Fruit fly (Drosophila melanogaster) whole organism, adult: ENCODE results near the gene Dap160.

Experiments used
- CG12768 ChIP-seq: fragments of 200-800 bp; sonication (Bioruptor generic); optimal IDR thresholded peaks from 2 replicates; lab custom pipeline; 2017; ENCODE audit warnings: missing biosample characterization, missing genetic modification characterization, mild to moderate bottlenecking, moderate library complexity, missing genetic modification reagents
- CG7101 ChIP-seq: fragments of 200-800 bp; sonication (Bioruptor generic); optimal IDR thresholded peaks from 2 replicates; lab custom pipeline; 2018; ENCODE audit warnings: missing biosample characterization, mild to moderate bottlenecking, missing genetic modification characterization, moderate library complexity
- kay ChIP-seq: fragments of 200-800 bp; sonication (Bioruptor generic); peaks from one replicate; lab custom pipeline; 2016; ENCODE audit warnings: missing biosample characterization, missing genetic modification characterization, borderline replicate concordance

DNA sequence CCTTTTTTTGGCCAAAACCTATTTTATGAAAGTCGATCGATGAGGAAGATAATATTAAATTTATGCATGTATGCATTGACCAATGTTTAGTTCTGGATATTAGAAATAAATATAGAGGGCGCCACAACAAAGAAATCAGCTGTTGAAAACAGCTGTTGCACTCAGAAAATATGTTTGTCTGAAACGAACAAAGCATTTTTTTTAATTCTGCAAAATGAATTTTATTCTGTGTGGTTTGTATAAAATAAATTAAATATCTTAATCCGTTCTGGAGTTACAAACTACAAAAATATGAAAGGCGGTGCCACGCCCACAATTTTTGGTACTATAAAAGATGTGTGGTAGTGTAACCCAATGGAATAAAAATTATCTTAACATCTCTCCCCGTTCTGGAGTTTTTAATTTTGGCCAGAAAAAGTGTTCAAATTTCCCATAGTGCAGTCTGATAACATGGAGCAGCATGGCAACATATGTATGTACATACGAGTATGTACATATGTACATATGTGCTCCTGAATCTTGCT, 33.3 kb downstream of the Dap160 start:
- TF ChIP-seq CG7101 (tag; lab: Kevin White, UChicago) (no peak), CG12768 (GFP tag; lab: Kevin White, UChicago) (no peak), kay (GFP tag; lab: Kevin White, UChicago) (peak; percentile 44)
